Worm (Caenorhabditis elegans): Measurements from ENCODE around the gene cdh-9.

ce11 chrX:16555726-16556125 lies 39.3 kb upstream of the cdh-9 start:
- TF ChIP-seq unc-62 (GFP tag; optimal IDR thresholded peaks at IDR 0.05) (no peak), unc-39 (tag; optimal IDR thresholded peaks at IDR 0.05) (no peak), dmd-4 (tag; optimal IDR thresholded peaks at IDR 0.05) (no peak), ama-1 (optimal IDR thresholded peaks at IDR 0.05) (no peak), mdl-1 (tag; optimal IDR thresholded peaks at IDR 0.05) (no peak), nhr-21 (tag; optimal IDR thresholded peaks at IDR 0.05) (no peak)

Measured in whole organism, L2 larva.